Fruit fly (Drosophila melanogaster): ENCODE measurements around the gene raskol.
A peak's percentile ranks its signal among the peaks of the same experiment; 100 is the strongest.

Gene raskol

DNA sequence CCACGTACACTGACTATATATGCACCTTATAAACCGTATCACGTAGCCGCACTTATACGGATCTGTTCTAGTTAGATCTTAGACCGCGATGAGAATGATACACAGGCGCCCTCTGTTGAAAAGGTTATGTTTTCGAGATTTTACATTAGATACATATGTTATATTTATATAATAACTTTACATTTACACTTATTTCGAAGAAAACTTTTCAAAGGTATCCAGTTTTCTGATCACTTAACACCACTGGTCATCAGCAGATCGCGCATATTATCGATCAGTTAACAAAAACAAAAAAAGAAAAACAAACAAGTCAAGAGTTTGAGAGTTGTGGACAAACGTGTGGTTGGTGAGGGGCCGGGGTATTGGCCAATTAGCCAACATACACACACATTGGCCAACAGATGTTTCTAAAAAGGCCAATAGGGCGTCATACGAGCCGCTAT is 12.2 kb upstream of the raskol start (continued):
- TF ChIP-seq CG7271 (tag; optimal IDR thresholded peaks at IDR 0.05): no peak
- peak; percentile 4 for TF ChIP-seq pita (GFP tag; optimal IDR thresholded peaks at IDR 0.05)
- peak; percentile 84 for TF ChIP-seq stwl (tag; optimal IDR thresholded peaks at IDR 0.05)
- no peak for TF ChIP-seq luna (GFP tag; optimal IDR thresholded peaks at IDR 0.05)
- peak in 1 of 2 experiments; percentile 89 for TF ChIP-seq insv (GFP tag; optimal IDR thresholded peaks at IDR 0.05)
- TF ChIP-seq Antp (GFP tag; optimal IDR thresholded peaks at IDR 0.05): no peak
- TF ChIP-seq CG12155 (GFP tag; optimal IDR thresholded peaks at IDR 0.05): no peak
- TF ChIP-seq Myb (GFP tag; optimal IDR thresholded peaks at IDR 0.05): no peak
- TF ChIP-seq CG6175 (GFP tag; IDR thresholded peaks at IDR 0.05): no peak
- TF ChIP-seq Vsx1 (GFP tag; optimal IDR thresholded peaks at IDR 0.05): peak; percentile 70
- peak; percentile 8 for TF ChIP-seq mirr (GFP tag; optimal IDR thresholded peaks at IDR 0.05)
- TF ChIP-seq CG10565 (GFP tag; optimal IDR thresholded peaks at IDR 0.05): no peak
- no peak for TF ChIP-seq CG4617 (GFP tag; optimal IDR thresholded peaks at IDR 0.05; ENCODE audit: borderline replicate concordance)
- TF ChIP-seq lilli (GFP tag; optimal IDR thresholded peaks at IDR 0.05): no peak
- peak; percentile 55 for TF ChIP-seq CG10267 (tag; optimal IDR thresholded peaks at IDR 0.05)
- no peak for TF ChIP-seq CG1647 (GFP tag; optimal IDR thresholded peaks at IDR 0.05)
- TF ChIP-seq CG10979 (tag; optimal IDR thresholded peaks at IDR 0.05): peak; percentile 97
- TF ChIP-seq D19B (GFP tag; optimal IDR thresholded peaks at IDR 0.05): no peak
- no peak for TF ChIP-seq lmd (GFP tag; IDR thresholded peaks at IDR 0.05)

dm6 chrX:17698436-17698835 is 11.5 kb upstream of the raskol start, which contains the start of gene chas:
TSS of gene chas (minus strand) at chrX:17698730.
- TF ChIP-seq CG12219 (GFP tag; optimal IDR thresholded peaks at IDR 0.05) (no peak), CG12769 (tag; optimal IDR thresholded peaks at IDR 0.05) (peak; percentile 32), NFAT (GFP tag; IDR thresholded peaks at IDR 0.05) (peak; percentile 87), CG8765 (GFP tag; IDR thresholded peaks at IDR 0.05) (no peak), Trl (optimal IDR thresholded peaks at IDR 0.05) (peak in 1 of 2 experiments; percentile 39), Trl (GFP tag; optimal IDR thresholded peaks at IDR 0.05) (no peak), Adf1 (GFP tag; IDR thresholded peaks at IDR 0.05) (peak; percentile 64; the same call in 1 of the 2 replicates), chinmo (GFP tag; IDR thresholded peaks at IDR 0.05; ENCODE audit: partially characterized antibody) (peak; percentile 78; the same call in 3 of the 4 replicates), CG13287 (GFP tag; IDR thresholded peaks at IDR 0.05; ENCODE audit: partially characterized antibody) (peak; percentile 7; the same call in 1 of the 2 replicates), Deaf1 (tag; optimal IDR thresholded peaks at IDR 0.05) (peak; percentile 65), rib (GFP tag; IDR thresholded peaks at IDR 0.05) (peak; percentile 73), CG34224 (GFP tag; IDR thresholded peaks at IDR 0.05; ENCODE audit: partially characterized antibody) (peak; percentile 47; the same call in 1 of the 3 replicates), onecut (GFP tag; IDR thresholded peaks at IDR 0.05) (no peak), crol (GFP tag; IDR thresholded peaks at IDR 0.05) (peak; percentile 82), ken (GFP tag; IDR thresholded peaks at IDR 0.05) (0 out of 3 replicates have a peak, but pooled peaks have one; percentile 4), CG1792 (GFP tag; optimal IDR thresholded peaks at IDR 0.05) (no peak)

dm6 chrX:17698864-17699504 is 11.0 kb upstream of the raskol start:
- no peak for TF ChIP-seq hkb (optimal IDR thresholded peaks at IDR 0.05)
- TF ChIP-seq hkb (GFP tag; IDR thresholded peaks at IDR 0.05): peak; percentile 85
- TF ChIP-seq CG10431 (GFP tag; optimal IDR thresholded peaks at IDR 0.05): peak; percentile 78
- peak; percentile 62; the same call in 1 of the 2 replicates for TF ChIP-seq danr (GFP tag; IDR thresholded peaks at IDR 0.05)
- peak; percentile 68; the same call in 1 of the 2 replicates for TF ChIP-seq sob (GFP tag; IDR thresholded peaks at IDR 0.05)
- TF ChIP-seq Dek (tag; optimal IDR thresholded peaks at IDR 0.05): peak; percentile 83
- peak; percentile 36 for TF ChIP-seq psq (GFP tag; optimal IDR thresholded peaks at IDR 0.05)
- TF ChIP-seq run (tag; optimal IDR thresholded peaks at IDR 0.05): peak; percentile 71
- TF ChIP-seq Ssrp (tag; optimal IDR thresholded peaks at IDR 0.05): peak; percentile 87
- TF ChIP-seq CG30431 (GFP tag; optimal IDR thresholded peaks at IDR 0.05): peak; percentile 74
- TF ChIP-seq ems (GFP tag; optimal IDR thresholded peaks at IDR 0.05): peak; percentile 80
- peak; percentile 85 for TF ChIP-seq Atf-2 (GFP tag; optimal IDR thresholded peaks at IDR 0.05)
- TF ChIP-seq ERR (GFP tag; optimal IDR thresholded peaks at IDR 0.05): peak; percentile 66
- TF ChIP-seq fd3F (GFP tag; optimal IDR thresholded peaks at IDR 0.05): peak; percentile 78
- TF ChIP-seq aop (GFP tag; IDR thresholded peaks at IDR 0.05): no peak
